Worm (Caenorhabditis elegans): ENCODE results near the gene flr-1.
"Not testable (repeated sequence)": the region's sequence is repeated elsewhere in the genome, so short reads cannot be mapped to it uniquely, and the experiment has no call there.

Gene flr-1

ce11 chrX:13435790-13436472, 20.4 kb downstream of the flr-1 start, which contains the start of gene jmjd-3.3:
jmjd-3.3 (plus strand) TSS chrX:13436422.
- TF ChIP-seq efl-1 (optimal IDR thresholded peaks at IDR 0.05) (no peak), efl-1 (GFP tag; optimal IDR thresholded peaks at IDR 0.05 in 1 of 2) (peak in 1 of 2 experiments; percentile 43), vab-15 (tag; optimal IDR thresholded peaks at IDR 0.05) (no peak)

- TF ChIP-seq lsy-2 (tag; optimal IDR thresholded peaks at IDR 0.05) (no peak), dsc-1 (tag; optimal IDR thresholded peaks at IDR 0.05) (peak; percentile 21)
Measured at ce11 chrX:13435116-13435515, 21.2 kb downstream of the flr-1 start.

ce11 chrX:13431388-13431787, 25.0 kb downstream of the flr-1 start, which contains the start of gene C29F7.10:
C29F7.10 (minus strand) TSS chrX:13431488.
- TF ChIP-seq lsy-2 (tag; optimal IDR thresholded peaks at IDR 0.05); lin-13 (GFP tag; optimal IDR thresholded peaks at IDR 0.05); dpl-1 (GFP tag; optimal IDR thresholded peaks at IDR 0.05): not testable (repeated sequence)

- TF ChIP-seq lin-13 (GFP tag; optimal IDR thresholded peaks at IDR 0.05); nhr-84 (tag; optimal IDR thresholded peaks at IDR 0.05); ces-1 (GFP tag; optimal IDR thresholded peaks at IDR 0.05): not testable (repeated sequence)
Measured at ce11 chrX:13428755-13429154, 27.6 kb downstream of the flr-1 start, which contains the start of gene fkh-4. fkh-4 (minus strand) TSS chrX:13428855.

- TF ChIP-seq skn-1 (tag; optimal IDR thresholded peaks at IDR 0.05) (no peak), sptf-1 (tag; optimal IDR thresholded peaks at IDR 0.05) (no peak)
Measured at ce11 chrX:13423340-13423739, 33.0 kb downstream of the flr-1 start, which contains the start of gene fkh-3. fkh-3 (minus strand) TSS chrX:13423440.

- TF ChIP-seq lin-35 (GFP tag; optimal IDR thresholded peaks at IDR 0.05), result peak in 1 of 2 experiments; percentile 3
- TF ChIP-seq elt-2 (tag; optimal IDR thresholded peaks at IDR 0.05), result peak; percentile 57
- TF ChIP-seq mdl-1 (tag; optimal IDR thresholded peaks at IDR 0.05), result no peak
- TF ChIP-seq efl-3 (GFP tag; optimal IDR thresholded peaks at IDR 0.05), result no peak
- TF ChIP-seq C34B4.2 (tag; optimal IDR thresholded peaks at IDR 0.05), result no peak
Measured at ce11 chrX:13421068-13421467, 35.3 kb downstream of the flr-1 start.

ce11 chrX:13419884-13420339, 36.4 kb downstream of the flr-1 start, which contains the start of gene C29F7.3:
C29F7.3 (minus strand) TSS chrX:13419934.
- TF ChIP-seq aly-2 (tag; optimal IDR thresholded peaks at IDR 0.05) (no peak), alr-1 (tag; optimal IDR thresholded peaks at IDR 0.05; ENCODE audit: borderline replicate concordance) (no peak), F16B12.6 (tag; optimal IDR thresholded peaks at IDR 0.05) (no peak), lin-14 (GFP tag; optimal IDR thresholded peaks at IDR 0.05) (peak; percentile 64), sox-4 (tag; optimal IDR thresholded peaks at IDR 0.05) (no peak), irx-1 (tag; optimal IDR thresholded peaks at IDR 0.05) (no peak), xbp-1 (tag; optimal IDR thresholded peaks at IDR 0.05) (no peak), nhr-237 (tag; optimal IDR thresholded peaks at IDR 0.05) (no peak), sup-37 (GFP tag; optimal IDR thresholded peaks at IDR 0.05) (no peak), ceh-88 (GFP tag; IDR thresholded peaks at IDR 0.05) (no peak), snu-23 (GFP tag; optimal IDR thresholded peaks at IDR 0.05) (peak; percentile 42), ceh-63 (GFP tag; optimal IDR thresholded peaks at IDR 0.05) (no peak), elt-3 (tag; optimal IDR thresholded peaks at IDR 0.05) (peak in 1 of 6 experiments; percentile 27), lin-35 (GFP tag; optimal IDR thresholded peaks at IDR 0.05) (peak in 1 of 2 experiments; percentile 17), nhr-71 (tag; optimal IDR thresholded peaks at IDR 0.05) (peak; percentile 10), C16A3.4 (tag; optimal IDR thresholded peaks at IDR 0.05) (no peak), fkh-10 (GFP tag; optimal IDR thresholded peaks at IDR 0.05) (no peak), nhr-84 (tag; optimal IDR thresholded peaks at IDR 0.05) (no peak), nhr-28 (tag; optimal IDR thresholded peaks at IDR 0.05) (no peak), hpl-2 (GFP tag; optimal IDR thresholded peaks at IDR 0.05) (no peak), mdl-1 (tag; optimal IDR thresholded peaks at IDR 0.05) (no peak), snpc-4 (tag; optimal IDR thresholded peaks at IDR 0.05) (no peak), ama-1 (optimal IDR thresholded peaks at IDR 0.05) (no peak), grh-1 (GFP tag; IDR thresholded peaks at IDR 0.05) (no peak), swsn-7 (tag; optimal IDR thresholded peaks at IDR 0.05) (no peak), pqm-1 (tag; optimal IDR thresholded peaks at IDR 0.05) (no peak), hlh-4 (tag; optimal IDR thresholded peaks at IDR 0.05) (no peak), lsy-2 (tag; optimal IDR thresholded peaks at IDR 0.05) (no peak)

Data from whole organism, L1 larva.